Worm (Caenorhabditis elegans) whole organism, L2 larva: ENCODE measurements around the gene pmp-2.

Experiments used
- blmp-1 ChIP-seq: sonication (generic microtip); optimal IDR thresholded peaks from 2 replicates; lab custom pipeline; 2017; ENCODE audit warnings: missing genetic modification characterization, mild to moderate bottlenecking, missing compliant biosample characterization, antibody characterized with exemption, moderate library complexity; ENCODE audit not compliant: insufficient read depth
- lin-39 ChIP-seq: fragments of 150-350 bp; optimal IDR thresholded peaks from 2 replicates; lab custom pipeline; 2014; ENCODE audit warnings: missing biosample characterization, missing genetic modification reagents, missing genetic modification characterization
- nhr-129 ChIP-seq: fragments of 150-350 bp; optimal IDR thresholded peaks from 2 replicates; lab custom pipeline; 2014; ENCODE audit warnings: missing biosample characterization, missing genetic modification characterization
- nhr-25 ChIP-seq: fragments of 150-350 bp; sonication (generic microtip); optimal IDR thresholded peaks from 3 replicates; lab custom pipeline; 2014; ENCODE audit warnings: missing biosample characterization, missing genetic modification characterization
- nhr-77 ChIP-seq: fragments of 150-350 bp; optimal IDR thresholded peaks from 2 replicates; lab custom pipeline; 2014; ENCODE audit warnings: missing biosample characterization, missing genetic modification characterization
- zag-1 ChIP-seq: fragments of 150-350 bp; optimal IDR thresholded peaks from 2 replicates; lab custom pipeline; 2014; ENCODE audit warnings: missing biosample characterization, missing genetic modification characterization
- ztf-1 ChIP-seq: fragments of 200-800 bp; sonication (Bioruptor generic); conservative IDR thresholded peaks from 2 replicates; pipeline ENCODE4 v1.3.6; 2022; ENCODE audit warnings: missing genetic modification characterization, missing compliant biosample characterization

DNA sequence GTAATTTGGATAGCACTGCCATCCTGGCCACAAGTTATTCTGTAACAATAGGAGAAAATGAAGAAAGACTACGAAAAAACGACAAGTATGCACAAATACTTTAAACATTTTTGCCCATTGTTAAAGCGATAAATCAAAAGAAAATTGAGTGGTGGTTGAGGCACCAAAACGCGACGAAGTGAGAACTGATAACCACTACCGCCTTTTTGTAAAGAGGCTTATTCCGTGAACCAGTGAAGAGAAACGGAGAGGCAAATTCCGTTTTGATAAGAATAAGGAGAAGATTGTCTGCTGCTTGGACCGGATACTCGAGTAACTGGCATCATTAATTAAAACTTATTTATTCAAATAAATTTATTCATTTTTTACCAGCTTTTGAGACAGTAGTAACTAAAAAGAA is 3.9 kb downstream of the pmp-2 start, which contains the start of gene pmp-1:
- TF ChIP-seq nhr-129 (tag; lab: Kevin White, UChicago) (no peak), lin-39 (tag; lab: Kevin White, UChicago) (no peak), nhr-25 (tag; lab: Kevin White, UChicago) (no peak), blmp-1 (tag; lab: Kevin White, UChicago) (no peak), nhr-77 (no peak), ztf-1 (no peak), zag-1 (no peak)
